Fruit fly (Drosophila melanogaster) whole organism, adult: Measurements from ENCODE around the gene Mtl.

Source experiments
- CG11617 ChIP-seq: fragments of 200-800 bp; sonication (Bioruptor generic); optimal IDR thresholded peaks from 2 replicates; lab custom pipeline; 2017; ENCODE audit warnings: mild to moderate bottlenecking, missing biosample characterization, missing genetic modification reagents, missing genetic modification characterization
- CG12768 ChIP-seq: fragments of 200-800 bp; sonication (Bioruptor generic); optimal IDR thresholded peaks from 2 replicates; lab custom pipeline; 2017; ENCODE audit warnings: missing biosample characterization, missing genetic modification characterization, mild to moderate bottlenecking, moderate library complexity, missing genetic modification reagents
- CG14711 ChIP-seq: fragments of 200-800 bp; sonication (Bioruptor generic); optimal IDR thresholded peaks from 2 replicates; lab custom pipeline; 2018; ENCODE audit warnings: missing biosample characterization, mild to moderate bottlenecking, missing genetic modification characterization, moderate library complexity
- CG1620 ChIP-seq: fragments of 200-800 bp; sonication (Bioruptor generic); optimal IDR thresholded peaks from 2 replicates; lab custom pipeline; 2016; ENCODE audit warnings: missing biosample characterization, missing genetic modification characterization
- CG33017 ChIP-seq: fragments of 200-800 bp; sonication (Bioruptor generic); optimal IDR thresholded peaks from 2 replicates; lab custom pipeline; 2018; ENCODE audit warnings: missing biosample characterization, mild to moderate bottlenecking, missing genetic modification characterization, moderate library complexity
- CG5204 ChIP-seq: fragments of 200-800 bp; sonication (Bioruptor generic); optimal IDR thresholded peaks from 2 replicates; lab custom pipeline; 2016; ENCODE audit warnings: missing biosample characterization, missing genetic modification characterization
- CG7045 ChIP-seq: fragments of 200-800 bp; sonication (Bioruptor generic); optimal IDR thresholded peaks from 2 replicates; lab custom pipeline; 2017; ENCODE audit warnings: missing biosample characterization, mild to moderate bottlenecking, missing genetic modification characterization
- CG7101 ChIP-seq: fragments of 200-800 bp; sonication (Bioruptor generic); optimal IDR thresholded peaks from 2 replicates; lab custom pipeline; 2018; ENCODE audit warnings: missing biosample characterization, mild to moderate bottlenecking, missing genetic modification characterization, moderate library complexity
- Clk ChIP-seq: fragments of 200-800 bp; sonication (Bioruptor generic); optimal IDR thresholded peaks from 2 replicates; lab custom pipeline; 2017; ENCODE audit warnings: missing biosample characterization, missing genetic modification characterization
- Crg-1 ChIP-seq: fragments of 200-800 bp; sonication (Bioruptor generic); optimal IDR thresholded peaks from 2 replicates; lab custom pipeline; 2016; ENCODE audit warnings: missing biosample characterization, missing genetic modification characterization
- Hr96 ChIP-seq: fragments of 200-800 bp; sonication (Bioruptor generic); optimal IDR thresholded peaks from 2 replicates; lab custom pipeline; 2016; ENCODE audit warnings: missing biosample characterization, missing genetic modification characterization
- Mnt ChIP-seq: fragments of 200-800 bp; sonication (Bioruptor generic); optimal IDR thresholded peaks from 2 replicates; lab custom pipeline; 2016; ENCODE audit warnings: missing biosample characterization, mild to moderate bottlenecking, missing genetic modification characterization
- bab1 ChIP-seq: fragments of 200-800 bp; sonication (Bioruptor generic); optimal IDR thresholded peaks from 3 replicates; lab custom pipeline; 2019; ENCODE audit warnings: missing biosample characterization, mild to moderate bottlenecking, missing genetic modification characterization, moderate library complexity
- cic ChIP-seq: fragments of 200-800 bp; sonication (Bioruptor generic); optimal IDR thresholded peaks from 2 replicates; lab custom pipeline; 2017; ENCODE audit warnings: missing biosample characterization, mild to moderate bottlenecking, missing genetic modification characterization, moderate library complexity
- cnc ChIP-seq, 2 experiments: fragments of >200 bp; optimal IDR thresholded peaks; 2 replicates each; lab custom pipeline; 2017
- kay ChIP-seq: fragments of 200-800 bp; sonication (Bioruptor generic); peaks from one replicate; lab custom pipeline; 2016; ENCODE audit warnings: missing biosample characterization, missing genetic modification characterization, borderline replicate concordance
- ovo ChIP-seq: fragments of 200-800 bp; sonication (Bioruptor generic); optimal IDR thresholded peaks from 2 replicates; lab custom pipeline; 2016; ENCODE audit warnings: missing biosample characterization, missing genetic modification characterization
- pad ChIP-seq: fragments of 200-800 bp; sonication (Bioruptor generic); optimal IDR thresholded peaks from 3 replicates; lab custom pipeline; 2017; ENCODE audit warnings: missing biosample characterization, missing genetic modification characterization, mild to moderate bottlenecking, moderate library complexity, missing genetic modification reagents
- tj ChIP-seq: fragments of 200-800 bp; sonication (Bioruptor generic); optimal IDR thresholded peaks from 3 replicates; lab custom pipeline; 2017; ENCODE audit warnings: missing biosample characterization, mild to moderate bottlenecking, missing genetic modification characterization, moderate library complexity
- toe ChIP-seq: fragments of 200-800 bp; sonication (Bioruptor generic); optimal IDR thresholded peaks from 2 replicates; lab custom pipeline; 2016; ENCODE audit warnings: missing biosample characterization, missing genetic modification characterization

Mtl gene

DNA sequence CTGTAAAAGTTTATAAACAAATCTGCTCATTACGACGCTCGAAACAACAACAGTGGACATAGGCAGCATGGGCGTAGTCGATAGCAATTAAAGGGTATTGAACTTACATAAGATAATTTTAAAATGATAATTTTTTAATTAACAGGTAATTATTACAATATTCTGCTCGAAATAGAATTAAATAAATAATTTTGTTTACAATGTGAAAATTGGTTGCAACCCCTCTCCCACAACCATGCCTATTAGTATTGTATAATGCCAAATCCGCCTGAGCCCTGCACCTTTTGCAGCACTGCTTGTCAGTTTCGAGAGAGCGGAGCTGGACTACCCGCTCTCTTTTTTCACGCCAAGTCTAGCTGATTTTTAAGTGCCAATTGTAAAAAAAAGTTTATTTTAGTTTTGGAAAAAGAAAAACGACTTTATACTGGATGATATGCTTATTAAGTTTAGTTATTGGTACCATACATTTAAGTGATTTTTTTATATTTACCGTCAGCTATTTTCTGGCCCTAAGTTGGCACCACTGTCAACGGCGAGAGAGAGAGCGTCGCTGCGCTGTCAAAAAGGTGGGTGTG lies at the start of gene Mtl, which contains the start of gene CG5611:
Gene Mtl (plus strand): TSS at position 403 of the 575 bp plus-strand sequence.
Gene CG5611 (minus strand): TSS at position 51 of the 575 bp plus-strand sequence.
- TF ChIP-seq toe (GFP tag; lab: Kevin White, UChicago) (peak; percentile 100), Crg-1 (GFP tag; lab: Kevin White, UChicago) (peak; percentile 100), Mnt (GFP tag; lab: Kevin White, UChicago) (peak; percentile 97), CG7045 (GFP tag; lab: Kevin White, UChicago) (peak; percentile 100), CG12768 (GFP tag; lab: Kevin White, UChicago) (peak; percentile 100), CG7101 (tag; lab: Kevin White, UChicago) (peak; percentile 100), CG11617 (peak; percentile 99), pad (GFP tag; lab: Kevin White, UChicago) (peak; percentile 96), CG1620 (GFP tag; lab: Kevin White, UChicago) (peak; percentile 100), CG33017 (tag; lab: Kevin White, UChicago) (peak; percentile 100), ovo (GFP tag; lab: Kevin White, UChicago) (peak; percentile 100), bab1 (GFP tag; lab: Kevin White, UChicago) (peak; percentile 100), Hr96 (peak; percentile 96), cnc (optimal IDR thresholded peaks at IDR 0.05; lab: Kevin White, UChicago) (no peak), CG5204 (GFP tag; lab: Kevin White, UChicago) (peak; percentile 99), tj (GFP tag; lab: Kevin White, UChicago) (peak; percentile 96), kay (GFP tag; lab: Kevin White, UChicago) (peak; percentile 98), Clk (GFP tag; lab: Kevin White, UChicago) (peak; percentile 99), CG14711 (tag; lab: Kevin White, UChicago) (peak; percentile 99), cic (GFP tag; lab: Kevin White, UChicago) (peak; percentile 95)

DNA sequence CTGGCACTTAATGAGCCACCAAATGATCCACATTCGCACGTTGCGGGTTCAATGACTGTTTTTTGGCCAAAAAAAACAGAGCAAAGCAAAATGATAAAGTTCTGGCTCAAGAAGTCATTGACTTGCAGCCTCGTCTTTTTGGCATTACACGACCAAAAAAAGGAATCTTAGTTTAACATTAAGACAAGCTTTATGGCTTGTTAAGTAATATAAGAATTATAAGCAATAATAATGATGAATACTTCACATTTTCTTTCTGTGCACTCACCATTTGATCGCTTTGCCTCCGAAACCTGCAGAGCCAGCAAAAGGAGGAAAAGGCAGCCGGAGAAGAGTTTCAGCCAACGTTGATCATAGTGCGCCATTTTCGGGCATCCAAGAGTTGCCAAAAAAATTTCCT lies 43.0 kb upstream of the Mtl start:
- TF ChIP-seq bab1 (GFP tag; lab: Kevin White, UChicago) (no peak), cic (GFP tag; lab: Kevin White, UChicago) (no peak), CG33017 (tag; lab: Kevin White, UChicago) (no peak), CG14711 (tag; lab: Kevin White, UChicago) (no peak), ovo (GFP tag; lab: Kevin White, UChicago) (no peak), Crg-1 (GFP tag; lab: Kevin White, UChicago) (no peak), Clk (GFP tag; lab: Kevin White, UChicago) (no peak), toe (GFP tag; lab: Kevin White, UChicago) (no peak), CG7101 (tag; lab: Kevin White, UChicago) (no peak), Mnt (GFP tag; lab: Kevin White, UChicago) (no peak), Hr96 (no peak), tj (GFP tag; lab: Kevin White, UChicago) (no peak), pad (GFP tag; lab: Kevin White, UChicago) (no peak), cnc (optimal IDR thresholded peaks at IDR 0.05; lab: Kevin White, UChicago) (no peak), CG11617 (no peak), CG12768 (GFP tag; lab: Kevin White, UChicago) (no peak)

DNA sequence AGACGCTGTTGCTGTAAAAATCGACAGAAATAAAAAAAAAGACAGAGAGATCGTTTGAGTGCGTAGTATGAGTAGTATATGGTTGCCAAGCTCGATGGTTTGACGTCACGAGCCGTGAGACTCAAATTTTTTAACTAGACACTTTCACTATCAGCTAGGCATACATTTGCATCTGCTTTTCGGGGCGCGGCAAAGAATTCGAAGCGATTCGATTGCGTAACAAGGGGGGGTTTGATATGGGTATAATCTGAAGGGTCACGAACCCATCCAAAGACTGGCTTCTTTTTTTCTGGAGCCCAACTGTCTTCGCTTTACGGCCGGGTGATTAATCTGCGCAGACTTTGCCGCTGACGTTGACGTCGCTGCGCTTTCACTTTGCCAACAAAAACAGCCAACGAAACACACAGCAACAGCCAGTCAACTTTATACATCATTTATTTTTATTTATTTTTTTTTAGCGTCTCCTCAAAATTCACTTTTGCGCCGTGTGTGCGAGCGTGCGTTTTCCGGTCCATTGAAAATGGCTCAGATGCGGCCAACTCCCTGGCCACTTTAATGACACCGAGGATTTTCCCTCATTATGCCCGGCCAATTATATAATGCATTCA lies 42.5 kb upstream of the Mtl start:
- TF ChIP-seq Hr96 = no peak
- no peak for TF ChIP-seq CG12768 (GFP tag; lab: Kevin White, UChicago)
- no peak for TF ChIP-seq bab1 (GFP tag; lab: Kevin White, UChicago)
- no peak for TF ChIP-seq CG11617
- no peak for TF ChIP-seq Mnt (GFP tag; lab: Kevin White, UChicago)
- no peak for TF ChIP-seq tj (GFP tag; lab: Kevin White, UChicago)
- no peak for TF ChIP-seq CG7101 (tag; lab: Kevin White, UChicago)
- no peak for TF ChIP-seq kay (GFP tag; lab: Kevin White, UChicago)
- no peak for TF ChIP-seq Crg-1 (GFP tag; lab: Kevin White, UChicago)
- TF ChIP-seq ovo (GFP tag; lab: Kevin White, UChicago) = no peak
- no peak for TF ChIP-seq CG5204 (GFP tag; lab: Kevin White, UChicago)
- no peak for TF ChIP-seq Clk (GFP tag; lab: Kevin White, UChicago)
- no peak for TF ChIP-seq CG14711 (tag; lab: Kevin White, UChicago)
- no peak for TF ChIP-seq toe (GFP tag; lab: Kevin White, UChicago)
- TF ChIP-seq CG7045 (GFP tag; lab: Kevin White, UChicago) = no peak
- no peak for TF ChIP-seq pad (GFP tag; lab: Kevin White, UChicago)
- no peak for TF ChIP-seq CG1620 (GFP tag; lab: Kevin White, UChicago)
- TF ChIP-seq CG33017 (tag; lab: Kevin White, UChicago) = no peak
- no peak for TF ChIP-seq cnc (optimal IDR thresholded peaks at IDR 0.05; lab: Kevin White, UChicago)
- no peak for TF ChIP-seq cic (GFP tag; lab: Kevin White, UChicago)

DNA sequence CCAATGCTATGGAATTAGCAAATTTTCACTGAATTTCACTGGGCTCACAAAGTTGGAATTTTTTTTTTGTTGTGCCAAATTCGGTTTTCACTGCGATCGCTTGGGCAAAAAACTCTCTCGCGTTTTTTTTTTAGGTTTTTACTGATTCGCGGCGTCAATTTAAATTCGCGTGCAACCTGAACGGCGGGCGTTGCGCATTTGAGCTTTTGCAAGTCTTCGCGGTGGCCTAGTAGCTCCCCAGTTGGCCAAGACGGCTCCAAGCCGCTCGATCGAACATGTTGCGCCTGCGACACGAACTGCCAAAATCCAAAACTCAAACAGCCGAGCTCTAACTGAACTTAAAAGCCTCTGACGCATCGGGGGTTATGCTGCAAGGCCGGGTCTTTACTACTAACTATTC lies 40.2 kb upstream of the Mtl start, which contains the start of gene CG5639:
Gene CG5639 (minus strand): TSS at position 152 of the 400 bp plus-strand sequence.
- TF ChIP-seq CG7101 (tag; lab: Kevin White, UChicago) (no peak), kay (GFP tag; lab: Kevin White, UChicago) (no peak), Crg-1 (GFP tag; lab: Kevin White, UChicago) (no peak), CG14711 (tag; lab: Kevin White, UChicago) (no peak), CG11617 (no peak), CG1620 (GFP tag; lab: Kevin White, UChicago) (no peak), CG7045 (GFP tag; lab: Kevin White, UChicago) (no peak), Mnt (GFP tag; lab: Kevin White, UChicago) (no peak), CG12768 (GFP tag; lab: Kevin White, UChicago) (no peak), toe (GFP tag; lab: Kevin White, UChicago) (no peak), cic (GFP tag; lab: Kevin White, UChicago) (no peak), Clk (GFP tag; lab: Kevin White, UChicago) (no peak), tj (GFP tag; lab: Kevin White, UChicago) (no peak), bab1 (GFP tag; lab: Kevin White, UChicago) (no peak), pad (GFP tag; lab: Kevin White, UChicago) (no peak), Hr96 (no peak), ovo (GFP tag; lab: Kevin White, UChicago) (no peak)
